Worm (Caenorhabditis elegans): ENCODE measurements around the gene try-1.
A peak's percentile ranks its signal among the peaks of the same experiment; 100 is the strongest.

Gene try-1

DNA sequence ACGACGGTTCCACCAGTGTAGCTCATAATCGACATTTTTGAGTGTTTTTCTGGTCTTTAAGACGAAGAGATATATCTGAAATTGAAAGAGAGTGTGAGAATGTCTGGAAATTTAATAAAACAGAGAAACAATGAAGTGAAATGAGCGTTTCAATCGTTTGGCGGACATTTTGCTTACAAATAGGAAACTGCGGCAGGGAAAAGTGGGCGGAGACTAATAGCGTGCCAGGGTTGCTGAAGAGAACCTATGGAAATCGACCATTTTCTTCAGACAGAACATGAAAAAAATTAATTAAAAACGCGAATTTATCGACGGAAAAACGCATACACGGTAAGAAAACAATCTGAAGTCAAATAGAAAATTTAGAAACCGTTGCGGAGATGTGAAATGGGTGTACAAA is 6.0 kb upstream of the try-1 start, which contains the start of gene pbs-3:
Gene pbs-3, minus strand, starts transcription at position 75 of the 400 bp plus-strand sequence.
- TF ChIP-seq cog-1 (tag; optimal IDR thresholded peaks at IDR 0.05) (peak; percentile 12), ztf-29 (GFP tag; IDR thresholded peaks at IDR 0.05) (no peak), T22C8.4 (GFP tag; IDR thresholded peaks at IDR 0.05) (no peak), flt-1 (GFP tag; IDR thresholded peaks at IDR 0.05) (0 out of 2 replicates have a peak, but pooled peaks have one; percentile 56), tab-1 (GFP tag; IDR thresholded peaks at IDR 0.05) (no peak)

ce11 chrII:4954099-4954959 is 5.0 kb upstream of the try-1 start:
- TF ChIP-seq flt-1 (GFP tag; IDR thresholded peaks at IDR 0.05) = no peak
- no peak for TF ChIP-seq ztf-29 (GFP tag; IDR thresholded peaks at IDR 0.05)
- no peak for TF ChIP-seq cog-1 (tag; optimal IDR thresholded peaks at IDR 0.05)
- TF ChIP-seq ref-1 (GFP tag; conservative IDR thresholded peaks at IDR 0.05) = no peak
- no peak for TF ChIP-seq med-1 (GFP tag; optimal IDR thresholded peaks at IDR 0.05; ENCODE audit: insufficient read depth)
- no peak for TF ChIP-seq ztf-23 (GFP tag; IDR thresholded peaks at IDR 0.05)
- TF ChIP-seq T22C8.4 (GFP tag; IDR thresholded peaks at IDR 0.05) = no peak
- TF ChIP-seq klf-2 (GFP tag; conservative IDR thresholded peaks at IDR 0.05) = no peak
- no peak for TF ChIP-seq tab-1 (GFP tag; IDR thresholded peaks at IDR 0.05)

ce11 chrII:4953289-4953688 is 4.0 kb upstream of the try-1 start, which contains the start of gene ndx-3:
Gene ndx-3, plus strand, starts transcription at chrII:4953589.
- no peak for TF ChIP-seq ztf-29 (GFP tag; IDR thresholded peaks at IDR 0.05)
- TF ChIP-seq T22C8.4 (GFP tag; IDR thresholded peaks at IDR 0.05) = no peak
- TF ChIP-seq med-1 (GFP tag; optimal IDR thresholded peaks at IDR 0.05; ENCODE audit: insufficient read depth) = no peak
- TF ChIP-seq ztf-23 (GFP tag; IDR thresholded peaks at IDR 0.05) = no peak
- TF ChIP-seq ref-1 (GFP tag; conservative IDR thresholded peaks at IDR 0.05) = no peak
- no peak for TF ChIP-seq klf-2 (GFP tag; conservative IDR thresholded peaks at IDR 0.05)
- no peak for TF ChIP-seq tab-1 (GFP tag; IDR thresholded peaks at IDR 0.05)
- TF ChIP-seq cog-1 (tag; optimal IDR thresholded peaks at IDR 0.05) = no peak
- no peak for TF ChIP-seq flt-1 (GFP tag; IDR thresholded peaks at IDR 0.05)

DNA sequence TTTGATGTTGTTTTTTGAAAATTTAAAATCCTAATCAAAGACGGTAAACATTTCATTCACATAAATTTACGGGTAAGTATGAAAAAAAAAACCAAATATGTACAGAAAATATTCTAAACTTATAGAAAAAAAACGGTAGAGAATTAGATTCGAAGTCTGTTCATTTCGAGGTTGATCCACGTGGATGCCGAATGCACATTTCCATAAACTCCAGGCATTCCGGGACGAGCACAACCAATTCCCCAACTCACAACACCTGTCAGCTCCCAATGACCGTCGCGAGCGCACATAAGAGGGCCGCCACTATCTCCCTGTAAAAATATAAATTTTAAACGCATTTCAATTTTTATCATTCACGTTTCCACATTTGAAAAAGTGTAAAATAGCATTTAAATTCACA is 1.2 kb downstream of the try-1 start:
- TF ChIP-seq cog-1 (tag; optimal IDR thresholded peaks at IDR 0.05) (no peak), ztf-23 (GFP tag; IDR thresholded peaks at IDR 0.05) (0 out of 2 replicates have a peak, but pooled peaks have one; percentile 15)

DNA sequence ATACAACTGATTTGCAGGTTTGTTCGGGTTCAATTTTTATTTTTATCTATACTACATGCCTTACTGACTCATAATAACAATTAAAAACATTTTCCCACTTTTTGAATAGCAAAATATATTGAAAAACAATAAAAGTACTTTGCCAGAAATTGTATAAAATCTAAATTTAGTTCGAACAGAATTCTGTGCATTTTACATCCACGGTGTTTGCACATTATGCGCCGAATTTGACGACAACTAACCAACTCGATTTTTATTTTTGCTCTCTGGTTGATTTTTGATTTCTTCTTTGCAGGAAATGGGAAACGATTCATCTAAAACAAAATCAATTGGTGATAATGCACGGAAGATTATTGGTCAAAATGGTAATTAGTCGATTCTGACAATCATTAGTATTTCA is 2.6 kb downstream of the try-1 start:
- TF ChIP-seq ref-1 (GFP tag; conservative IDR thresholded peaks at IDR 0.05) = no peak
- no peak for TF ChIP-seq T22C8.4 (GFP tag; IDR thresholded peaks at IDR 0.05)
- TF ChIP-seq cog-1 (tag; optimal IDR thresholded peaks at IDR 0.05) = no peak
- TF ChIP-seq tab-1 (GFP tag; IDR thresholded peaks at IDR 0.05) = no peak
- no peak for TF ChIP-seq flt-1 (GFP tag; IDR thresholded peaks at IDR 0.05)
- no peak for TF ChIP-seq ztf-29 (GFP tag; IDR thresholded peaks at IDR 0.05)
- no peak for TF ChIP-seq klf-2 (GFP tag; conservative IDR thresholded peaks at IDR 0.05)
- no peak for TF ChIP-seq med-1 (GFP tag; optimal IDR thresholded peaks at IDR 0.05; ENCODE audit: insufficient read depth)
- no peak for TF ChIP-seq ztf-23 (GFP tag; IDR thresholded peaks at IDR 0.05)

- no peak for TF ChIP-seq ztf-23 (GFP tag; IDR thresholded peaks at IDR 0.05)
- TF ChIP-seq klf-2 (GFP tag; conservative IDR thresholded peaks at IDR 0.05) = no peak
- TF ChIP-seq med-1 (GFP tag; optimal IDR thresholded peaks at IDR 0.05; ENCODE audit: insufficient read depth) = no peak
These were observed 3.6 kb downstream of the try-1 start, which contains the start of the genes gldi-11 and ZK546.2 for ce11 chrII:4945695-4946094. Gene gldi-11, minus strand, starts transcription at chrII:4945789. Gene ZK546.2, plus strand, starts transcription at chrII:4946027.

DNA sequence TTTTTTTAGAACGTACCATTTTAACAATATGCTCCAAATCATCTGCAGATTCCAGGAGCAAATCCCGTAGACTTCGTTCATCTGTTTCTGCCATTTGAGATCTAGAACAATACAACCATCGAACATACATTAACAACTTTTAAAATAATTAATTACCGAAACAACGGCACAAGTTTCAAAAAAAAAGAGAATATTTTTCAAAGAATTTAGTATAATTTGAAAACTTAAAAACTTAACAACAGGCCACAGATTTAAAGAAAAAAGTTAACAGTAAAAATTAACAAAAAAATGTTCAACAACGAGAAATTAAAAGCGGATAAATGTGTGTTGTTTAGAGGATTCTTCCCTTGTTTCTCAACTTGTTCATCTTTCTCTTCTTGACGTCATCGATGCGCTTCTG is 5.5 kb downstream of the try-1 start, which contains the start of gene mdt-4:
Gene mdt-4, minus strand, starts transcription at position 101 of the 400 bp plus-strand sequence.
- no peak for TF ChIP-seq med-1 (GFP tag; optimal IDR thresholded peaks at IDR 0.05; ENCODE audit: insufficient read depth)
- no peak for TF ChIP-seq tab-1 (GFP tag; IDR thresholded peaks at IDR 0.05)
- TF ChIP-seq ztf-23 (GFP tag; IDR thresholded peaks at IDR 0.05) = no peak
- no peak for TF ChIP-seq ztf-29 (GFP tag; IDR thresholded peaks at IDR 0.05)
- TF ChIP-seq T22C8.4 (GFP tag; IDR thresholded peaks at IDR 0.05) = no peak
- no peak for TF ChIP-seq flt-1 (GFP tag; IDR thresholded peaks at IDR 0.05)
- no peak for TF ChIP-seq ref-1 (GFP tag; conservative IDR thresholded peaks at IDR 0.05)
- TF ChIP-seq klf-2 (GFP tag; conservative IDR thresholded peaks at IDR 0.05) = no peak
- TF ChIP-seq cog-1 (tag; optimal IDR thresholded peaks at IDR 0.05) = no peak

DNA sequence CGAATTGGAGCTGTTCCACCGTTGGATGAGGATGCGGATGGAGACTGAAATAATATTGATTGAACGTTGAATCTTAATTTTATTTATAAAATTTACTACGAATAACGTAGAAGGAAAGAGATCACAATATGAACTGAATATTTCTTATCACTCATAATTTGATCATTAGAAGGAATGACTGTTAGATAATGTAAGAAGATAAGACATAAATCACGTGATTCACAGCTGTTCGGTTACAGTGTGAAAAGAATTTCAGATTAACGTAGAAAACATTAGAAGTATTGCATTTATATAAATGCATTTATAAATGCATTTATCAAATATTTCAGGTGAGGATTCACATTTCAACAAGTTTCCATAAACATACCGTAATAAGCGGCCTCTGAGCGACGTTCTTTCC is 6.5 kb downstream of the try-1 start:
- TF ChIP-seq flt-1 (GFP tag; IDR thresholded peaks at IDR 0.05) (no peak), ztf-29 (GFP tag; IDR thresholded peaks at IDR 0.05) (no peak), ztf-23 (GFP tag; IDR thresholded peaks at IDR 0.05) (no peak), T22C8.4 (GFP tag; IDR thresholded peaks at IDR 0.05) (no peak), ref-1 (GFP tag; conservative IDR thresholded peaks at IDR 0.05) (no peak), med-1 (GFP tag; optimal IDR thresholded peaks at IDR 0.05; ENCODE audit: insufficient read depth) (no peak), tab-1 (GFP tag; IDR thresholded peaks at IDR 0.05) (no peak), cog-1 (tag; optimal IDR thresholded peaks at IDR 0.05) (no peak), klf-2 (GFP tag; conservative IDR thresholded peaks at IDR 0.05) (no peak)

DNA sequence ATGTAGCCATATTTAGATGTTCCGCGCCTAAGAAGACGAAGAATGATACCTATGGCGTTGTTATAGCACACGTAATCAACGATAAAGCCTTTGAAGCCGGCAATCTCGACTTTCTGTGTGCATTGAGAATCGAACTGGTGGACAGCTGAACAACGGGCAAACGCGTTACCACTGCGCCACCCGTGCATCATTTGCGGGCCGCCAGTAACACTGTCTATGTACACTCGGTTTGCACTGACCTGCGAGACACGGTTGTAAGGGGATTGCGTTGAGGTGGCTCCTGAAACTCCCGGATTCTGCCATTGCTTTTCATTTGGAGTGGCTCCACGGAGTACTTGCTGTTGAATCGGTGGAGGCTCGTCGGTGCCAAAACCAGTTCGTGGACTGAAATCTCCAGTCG is 6.9 kb downstream of the try-1 start:
- TF ChIP-seq klf-2 (GFP tag; conservative IDR thresholded peaks at IDR 0.05) (peak; percentile 51; the same call in 1 of the 2 replicates), ref-1 (GFP tag; conservative IDR thresholded peaks at IDR 0.05) (peak; percentile 66), ztf-29 (GFP tag; IDR thresholded peaks at IDR 0.05) (peak; percentile 90), T22C8.4 (GFP tag; IDR thresholded peaks at IDR 0.05) (peak; percentile 42), flt-1 (GFP tag; IDR thresholded peaks at IDR 0.05) (peak; percentile 93), med-1 (GFP tag; optimal IDR thresholded peaks at IDR 0.05; ENCODE audit: insufficient read depth) (peak; percentile 27), cog-1 (tag; optimal IDR thresholded peaks at IDR 0.05) (peak; percentile 71), ztf-23 (GFP tag; IDR thresholded peaks at IDR 0.05) (peak; percentile 80), tab-1 (GFP tag; IDR thresholded peaks at IDR 0.05) (peak; percentile 88)

Measured in whole organism, midembryonic.